Fruit fly (Drosophila melanogaster) whole organism, adult: ENCODE data around the gene CG11619.

Source experiments
- CG12768 ChIP-seq: fragments of 200-800 bp; sonication (Bioruptor generic); optimal IDR thresholded peaks from 2 replicates; lab custom pipeline; 2017; ENCODE audit warnings: missing biosample characterization, missing genetic modification characterization, mild to moderate bottlenecking, moderate library complexity, missing genetic modification reagents
- CG33017 ChIP-seq: fragments of 200-800 bp; sonication (Bioruptor generic); optimal IDR thresholded peaks from 2 replicates; lab custom pipeline; 2018; ENCODE audit warnings: missing biosample characterization, mild to moderate bottlenecking, missing genetic modification characterization, moderate library complexity
- CG5204 ChIP-seq: fragments of 200-800 bp; sonication (Bioruptor generic); optimal IDR thresholded peaks from 2 replicates; lab custom pipeline; 2016; ENCODE audit warnings: missing biosample characterization, missing genetic modification characterization
- CG7045 ChIP-seq: fragments of 200-800 bp; sonication (Bioruptor generic); optimal IDR thresholded peaks from 2 replicates; lab custom pipeline; 2017; ENCODE audit warnings: missing biosample characterization, mild to moderate bottlenecking, missing genetic modification characterization
- CG7101 ChIP-seq: fragments of 200-800 bp; sonication (Bioruptor generic); optimal IDR thresholded peaks from 2 replicates; lab custom pipeline; 2018; ENCODE audit warnings: missing biosample characterization, mild to moderate bottlenecking, missing genetic modification characterization, moderate library complexity
- Clk ChIP-seq: fragments of 200-800 bp; sonication (Bioruptor generic); optimal IDR thresholded peaks from 2 replicates; lab custom pipeline; 2017; ENCODE audit warnings: missing biosample characterization, missing genetic modification characterization
- Crg-1 ChIP-seq: fragments of 200-800 bp; sonication (Bioruptor generic); optimal IDR thresholded peaks from 2 replicates; lab custom pipeline; 2016; ENCODE audit warnings: missing biosample characterization, missing genetic modification characterization
- Hr96 ChIP-seq: fragments of 200-800 bp; sonication (Bioruptor generic); optimal IDR thresholded peaks from 2 replicates; lab custom pipeline; 2016; ENCODE audit warnings: missing biosample characterization, missing genetic modification characterization
- Mnt ChIP-seq: fragments of 200-800 bp; sonication (Bioruptor generic); optimal IDR thresholded peaks from 2 replicates; lab custom pipeline; 2016; ENCODE audit warnings: missing biosample characterization, mild to moderate bottlenecking, missing genetic modification characterization
- bab1 ChIP-seq: fragments of 200-800 bp; sonication (Bioruptor generic); optimal IDR thresholded peaks from 3 replicates; lab custom pipeline; 2019; ENCODE audit warnings: missing biosample characterization, mild to moderate bottlenecking, missing genetic modification characterization, moderate library complexity
- cic ChIP-seq: fragments of 200-800 bp; sonication (Bioruptor generic); optimal IDR thresholded peaks from 2 replicates; lab custom pipeline; 2017; ENCODE audit warnings: missing biosample characterization, mild to moderate bottlenecking, missing genetic modification characterization, moderate library complexity
- cnc ChIP-seq, 2 experiments: fragments of >200 bp; optimal IDR thresholded peaks; 2 replicates each; lab custom pipeline; 2017
- kay ChIP-seq: fragments of 200-800 bp; sonication (Bioruptor generic); peaks from one replicate; lab custom pipeline; 2016; ENCODE audit warnings: missing biosample characterization, missing genetic modification characterization, borderline replicate concordance
- ovo ChIP-seq: fragments of 200-800 bp; sonication (Bioruptor generic); optimal IDR thresholded peaks from 2 replicates; lab custom pipeline; 2016; ENCODE audit warnings: missing biosample characterization, missing genetic modification characterization

dm6 chr3L:19014090-19014489 lies 26.0 kb upstream of the CG11619 start:
- TF ChIP-seq Crg-1 (GFP tag; lab: Kevin White, UChicago) (no peak), cic (GFP tag; lab: Kevin White, UChicago) (no peak), CG5204 (GFP tag; lab: Kevin White, UChicago) (no peak), kay (GFP tag; lab: Kevin White, UChicago) (no peak), Clk (GFP tag; lab: Kevin White, UChicago) (no peak), CG7045 (GFP tag; lab: Kevin White, UChicago) (no peak), cnc (optimal IDR thresholded peaks at IDR 0.05; lab: Kevin White, UChicago) (no peak), CG7101 (tag; lab: Kevin White, UChicago) (no peak), CG12768 (GFP tag; lab: Kevin White, UChicago) (no peak), CG33017 (tag; lab: Kevin White, UChicago) (no peak), bab1 (GFP tag; lab: Kevin White, UChicago) (no peak), Mnt (GFP tag; lab: Kevin White, UChicago) (no peak), Hr96 (GFP tag; lab: Kevin White, UChicago) (no peak), ovo (GFP tag; lab: Kevin White, UChicago) (no peak)
